Worm (Caenorhabditis elegans) whole organism, L4 larva: Measurements from ENCODE around the gene Y27F2A.8.

ENCODE experiments used
- R02D3.7 ChIP-seq: fragments of 150-350 bp; sonication (generic microtip); optimal IDR thresholded peaks from 3 replicates; lab custom pipeline; 2014; ENCODE audit warnings: missing biosample characterization, missing genetic modification characterization
- ZK546.5 ChIP-seq, 2 experiments: sonication (generic microtip); optimal IDR thresholded peaks; 2 replicates each; lab custom pipeline; 2017; ENCODE audit warnings: missing biosample characterization in 2 of 2, missing genetic modification characterization in 2 of 2
- lin-15B ChIP-seq: fragments of 150-350 bp; sonication (generic microtip); optimal IDR thresholded peaks from 3 replicates; lab custom pipeline; 2014; ENCODE audit warnings: missing biosample characterization, missing genetic modification characterization

DNA sequence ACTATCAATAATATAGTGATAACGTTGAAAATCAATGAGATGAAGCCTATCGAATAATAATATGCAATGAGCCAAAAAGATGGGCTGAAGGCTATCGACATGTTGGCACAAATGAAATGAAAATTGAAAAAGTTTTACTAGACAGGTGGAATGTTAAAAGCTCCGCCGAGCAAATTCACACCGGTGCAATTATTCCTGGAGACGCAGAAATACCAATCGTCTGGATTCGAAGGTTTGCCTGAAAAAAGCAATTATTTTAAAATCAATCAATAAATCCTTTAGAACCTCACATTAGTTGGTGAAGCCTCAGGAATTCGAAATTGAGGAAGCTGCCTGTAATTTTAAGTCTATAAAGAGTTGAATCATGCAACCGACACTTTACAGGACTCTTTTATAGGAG is 29.2 kb upstream of the Y27F2A.8 start, which contains the start of gene sri-32:
- TF ChIP-seq ZK546.5 (tag; optimal IDR thresholded peaks at IDR 0.05; lab: Kevin White, UChicago), result no peak
- TF ChIP-seq lin-15B (tag; lab: Kevin White, UChicago), result no peak
- no peak for TF ChIP-seq R02D3.7 (tag; lab: Kevin White, UChicago)
